Fruit fly (Drosophila melanogaster) whole organism, embryonic: Measurements from ENCODE around the gene GramD1B.
A peak's percentile ranks its signal among the peaks of the same experiment; 100 is the strongest.

Source experiments
- Awh ChIP-seq: fragments of 200-800 bp; sonication (Bioruptor generic); IDR thresholded peaks from 2 replicates; pipeline ENCODE4, ENCODE4 v1.3.6; 2022; ENCODE audit warnings: missing biosample characterization, missing genetic modification characterization
- CG10565 ChIP-seq: fragments of 200-800 bp; sonication (Bioruptor generic); optimal IDR thresholded peaks from 3 replicates; lab custom pipeline; 2016; ENCODE audit warnings: missing biosample characterization, mild to moderate bottlenecking, missing genetic modification characterization
- CG12391 ChIP-seq: fragments of 200-800 bp; sonication (Bioruptor generic); optimal IDR thresholded peaks from 3 replicates; lab custom pipeline; 2018; ENCODE audit warnings: missing biosample characterization, mild to moderate bottlenecking, missing genetic modification characterization, moderate library complexity
- CG12942 ChIP-seq: fragments of 200-800 bp; sonication (Bioruptor generic); optimal IDR thresholded peaks from 3 replicates; lab custom pipeline; 2016; ENCODE audit warnings: missing biosample characterization, missing genetic modification characterization
- CG13624 ChIP-seq: fragments of 200-800 bp; sonication (Bioruptor generic); optimal IDR thresholded peaks from 2 replicates; lab custom pipeline; 2016; ENCODE audit warnings: missing biosample characterization, missing genetic modification characterization
- CG17361 ChIP-seq: fragments of 200-800 bp; sonication (Bioruptor generic); IDR thresholded peaks from 3 replicates; pipeline ENCODE4 v1.3.6; 2022; ENCODE audit warnings: missing biosample characterization, missing genetic modification characterization
- CG18599 ChIP-seq: fragments of 200-800 bp; sonication (Bioruptor generic); optimal IDR thresholded peaks from 3 replicates; lab custom pipeline; 2017; ENCODE audit warnings: missing biosample characterization, missing genetic modification characterization, mild to moderate bottlenecking, moderate library complexity, missing genetic modification reagents
- CG2116 ChIP-seq: fragments of 200-800 bp; sonication (Bioruptor generic); optimal IDR thresholded peaks from 3 replicates; lab custom pipeline; 2018; ENCODE audit warnings: missing biosample characterization, mild to moderate bottlenecking, missing genetic modification characterization
- CG2129 ChIP-seq: fragments of 200-800 bp; sonication (Bioruptor generic); IDR thresholded peaks from 2 replicates; pipeline ENCODE4 v1.3.6; 2022; ENCODE audit warnings: missing biosample characterization, missing genetic modification characterization; ENCODE audit not compliant: partially characterized antibody
- CG30020 ChIP-seq: fragments of 200-800 bp; optimal IDR thresholded peaks from 2 replicates; lab custom pipeline; 2019; ENCODE audit warnings: missing biosample characterization, mild to moderate bottlenecking, missing genetic modification characterization, moderate library complexity
- CG3163 ChIP-seq: fragments of 200-800 bp; sonication (Bioruptor generic); optimal IDR thresholded peaks from 3 replicates; lab custom pipeline; 2016; ENCODE audit warnings: missing biosample characterization, missing genetic modification characterization
- CG32772 ChIP-seq: fragments of 200-800 bp; sonication (Bioruptor generic); IDR thresholded peaks from 2 replicates; pipeline ENCODE4 v1.3.6; 2022; ENCODE audit warnings: missing biosample characterization, missing genetic modification characterization
- CG3407 ChIP-seq: fragments of 200-800 bp; sonication (Bioruptor generic); optimal IDR thresholded peaks from 2 replicates; lab custom pipeline; 2018; ENCODE audit warnings: missing biosample characterization, mild to moderate bottlenecking, missing genetic modification characterization
- CG3726 ChIP-seq: fragments of 200-800 bp; sonication (Bioruptor generic); IDR thresholded peaks from 3 replicates; pipeline ENCODE4, ENCODE4 v1.3.6; 2022; ENCODE audit warnings: missing biosample characterization, missing genetic modification characterization
- CG3847 ChIP-seq: fragments of 200-800 bp; sonication (Bioruptor generic); IDR thresholded peaks from 2 replicates; pipeline ENCODE4 v1.3.6; 2022; ENCODE audit warnings: missing biosample characterization, missing genetic modification characterization
- CG4404 ChIP-seq: fragments of 200-800 bp; sonication (Bioruptor generic); IDR thresholded peaks from 2 replicates; pipeline ENCODE4 v1.3.6; 2022; ENCODE audit warnings: missing biosample characterization, missing genetic modification characterization
- CG5953 ChIP-seq: fragments of 200-800 bp; sonication (Bioruptor generic); IDR thresholded peaks from 2 replicates; pipeline ENCODE4 v1.3.6; 2022; ENCODE audit warnings: missing biosample characterization, missing genetic modification characterization
- CG7786 ChIP-seq: fragments of 200-800 bp; sonication (Bioruptor generic); optimal IDR thresholded peaks from 2 replicates; lab custom pipeline; 2016; ENCODE audit warnings: missing biosample characterization, missing genetic modification characterization
- CG8281 ChIP-seq: fragments of 200-800 bp; sonication (Bioruptor generic); optimal IDR thresholded peaks from 2 replicates; lab custom pipeline; 2018; ENCODE audit warnings: missing biosample characterization, mild to moderate bottlenecking, missing genetic modification characterization, moderate library complexity
- CG9817 ChIP-seq: fragments of 200-800 bp; sonication (Bioruptor generic); optimal IDR thresholded peaks from 2 replicates; lab custom pipeline; 2018; ENCODE audit warnings: missing biosample characterization, mild to moderate bottlenecking, missing genetic modification characterization, moderate library complexity
- E2f2 ChIP-seq: fragments of 200-800 bp; sonication (Bioruptor generic); IDR thresholded peaks from 2 replicates; pipeline ENCODE4 v1.3.6; 2022; ENCODE audit warnings: missing biosample characterization, missing genetic modification characterization
- Elba2 ChIP-seq: fragments of 200-800 bp; sonication (Bioruptor generic); optimal IDR thresholded peaks from 3 replicates; lab custom pipeline; 2016; ENCODE audit warnings: missing biosample characterization, missing genetic modification characterization
- Ets65A ChIP-seq: fragments of 200-800 bp; sonication (Bioruptor generic); peaks from one replicate; lab custom pipeline; 2016; ENCODE audit warnings: missing biosample characterization, missing genetic modification characterization
- Gsc ChIP-seq: fragments of 200-800 bp; sonication (Bioruptor generic); IDR thresholded peaks from 2 replicates; pipeline ENCODE4 v1.3.6; 2022; ENCODE audit warnings: missing biosample characterization, missing genetic modification characterization
- Hr51 ChIP-seq, 2 experiments: fragments of 200-800 bp; sonication (Bioruptor generic); optimal IDR thresholded peaks; 2 replicates in 1 of 2; 3 replicates in 1 of 2; lab custom pipeline; 2016 to 2018; ENCODE audit warnings: missing biosample characterization in 2 of 2, missing genetic modification characterization in 2 of 2, mild to moderate bottlenecking in 1 of 2, moderate library complexity in 1 of 2
- Lhr ChIP-seq: fragments of 200-800 bp; sonication (Bioruptor generic); optimal IDR thresholded peaks from 3 replicates; lab custom pipeline; 2017; ENCODE audit warnings: mild to moderate bottlenecking, missing biosample characterization, missing genetic modification reagents, missing genetic modification characterization
- Max ChIP-seq: fragments of 200-800 bp; sonication (Bioruptor generic); optimal IDR thresholded peaks from 2 replicates; lab custom pipeline; 2016; ENCODE audit warnings: missing biosample characterization, mild to moderate bottlenecking, missing genetic modification characterization
- NC2α ChIP-seq: fragments of 200-800 bp; sonication (Bioruptor generic); optimal IDR thresholded peaks from 2 replicates; lab custom pipeline; 2016; ENCODE audit warnings: missing biosample characterization, missing genetic modification characterization
- Six4 ChIP-seq: fragments of 200-800 bp; sonication (Bioruptor generic); optimal IDR thresholded peaks from 2 replicates; lab custom pipeline; 2016; ENCODE audit warnings: missing biosample characterization, missing genetic modification characterization
- Sox100B ChIP-seq: fragments of 200-800 bp; sonication (Bioruptor generic); optimal IDR thresholded peaks from 3 replicates; lab custom pipeline; 2018; ENCODE audit warnings: missing biosample characterization, mild to moderate bottlenecking, missing genetic modification characterization
- Sry-δ ChIP-seq: fragments of 200-800 bp; sonication (Bioruptor generic); optimal IDR thresholded peaks from 2 replicates; lab custom pipeline; 2016; ENCODE audit warnings: missing biosample characterization, missing genetic modification characterization
- Xrp1 ChIP-seq: fragments of 200-800 bp; sonication (Bioruptor generic); IDR thresholded peaks from 2 replicates; pipeline ENCODE4 v1.3.6; 2022; ENCODE audit warnings: missing biosample characterization, missing genetic modification characterization
- ara ChIP-seq: fragments of 200-800 bp; sonication (Bioruptor generic); IDR thresholded peaks from 2 replicates; pipeline ENCODE4 v1.3.6; 2022; ENCODE audit warnings: missing biosample characterization, missing genetic modification characterization
- chm ChIP-seq: fragments of 200-800 bp; sonication (Bioruptor generic); IDR thresholded peaks from 2 replicates; pipeline ENCODE4 v1.3.6; 2022; ENCODE audit warnings: missing biosample characterization, missing genetic modification characterization
- dimm ChIP-seq: fragments of 200-800 bp; sonication (Bioruptor generic); IDR thresholded peaks from 2 replicates; pipeline ENCODE4 v1.3.6; 2022; ENCODE audit warnings: missing biosample characterization, missing genetic modification characterization
- disco-r ChIP-seq: fragments of 200-800 bp; sonication (Bioruptor generic); optimal IDR thresholded peaks from 2 replicates; lab custom pipeline; 2016; ENCODE audit warnings: missing biosample characterization, missing genetic modification characterization
- fd64A ChIP-seq: fragments of 200-800 bp; sonication (Bioruptor generic); optimal IDR thresholded peaks from 3 replicates; lab custom pipeline; 2018; ENCODE audit warnings: missing biosample characterization, mild to moderate bottlenecking, missing genetic modification characterization
- grau ChIP-seq: fragments of 200-800 bp; optimal IDR thresholded peaks from 3 replicates; lab custom pipeline; 2019; ENCODE audit warnings: missing biosample characterization, mild to moderate bottlenecking, missing genetic modification characterization, moderate library complexity
- lov ChIP-seq, 2 experiments: fragments of 200-800 bp in 1 of 2; fragments of >200 bp in 1 of 2; sonication (Bioruptor generic) in 1 of 2; IDR thresholded peaks in 1 of 2; optimal IDR thresholded peaks in 1 of 2; 2 replicates in 1 of 2; 3 replicates in 1 of 2; pipeline versions ENCODE4 v1.3.6 to Lab custom; 2017 to 2022; ENCODE audit warnings: missing biosample characterization in 1 of 2, missing genetic modification characterization in 1 of 2
- odd ChIP-seq: fragments of 200-800 bp; sonication (Bioruptor generic); optimal IDR thresholded peaks from 2 replicates; lab custom pipeline; 2017; ENCODE audit warnings: missing biosample characterization, mild to moderate bottlenecking, missing genetic modification characterization
- pita ChIP-seq: fragments of 200-800 bp; sonication (Bioruptor generic); optimal IDR thresholded peaks from 2 replicates; lab custom pipeline; 2017; ENCODE audit warnings: missing biosample characterization, mild to moderate bottlenecking, missing genetic modification characterization
- pnt ChIP-seq: fragments of 200-800 bp; sonication (Bioruptor generic); optimal IDR thresholded peaks from 3 replicates; lab custom pipeline; 2016; ENCODE audit warnings: missing biosample characterization, missing genetic modification characterization
- pzg ChIP-seq: fragments of 200-800 bp; sonication (Bioruptor generic); optimal IDR thresholded peaks from 3 replicates; lab custom pipeline; 2018; ENCODE audit warnings: missing biosample characterization, mild to moderate bottlenecking, missing genetic modification characterization, moderate library complexity
- ranshi ChIP-seq: fragments of 200-800 bp; sonication (Bioruptor generic); IDR thresholded peaks from 2 replicates; pipeline ENCODE4 v1.3.6; 2022; ENCODE audit warnings: missing biosample characterization, missing genetic modification characterization
- sens ChIP-seq: fragments of 200-800 bp; sonication (Bioruptor generic); peaks from one replicate; lab custom pipeline; 2016; ENCODE audit warnings: missing biosample characterization, missing genetic modification characterization
- sens-2 ChIP-seq: fragments of 200-800 bp; sonication (Bioruptor generic); IDR thresholded peaks from 2 replicates; pipeline ENCODE4 v1.3.6; 2022; ENCODE audit warnings: missing biosample characterization, missing genetic modification characterization
- stwl ChIP-seq: fragments of 200-800 bp; sonication (Bioruptor generic); optimal IDR thresholded peaks from 3 replicates; lab custom pipeline; 2018; ENCODE audit warnings: missing biosample characterization, mild to moderate bottlenecking, missing genetic modification characterization, moderate library complexity
- trem ChIP-seq: fragments of 200-800 bp; optimal IDR thresholded peaks from 3 replicates; lab custom pipeline; 2019; ENCODE audit warnings: missing biosample characterization, mild to moderate bottlenecking, missing genetic modification characterization, moderate library complexity
- z ChIP-seq: fragments of 200-800 bp; sonication (Bioruptor generic); IDR thresholded peaks from 3 replicates; pipeline ENCODE4 v1.3.6; 2022; ENCODE audit warnings: missing biosample characterization, missing genetic modification characterization

Gene GramD1B

DNA sequence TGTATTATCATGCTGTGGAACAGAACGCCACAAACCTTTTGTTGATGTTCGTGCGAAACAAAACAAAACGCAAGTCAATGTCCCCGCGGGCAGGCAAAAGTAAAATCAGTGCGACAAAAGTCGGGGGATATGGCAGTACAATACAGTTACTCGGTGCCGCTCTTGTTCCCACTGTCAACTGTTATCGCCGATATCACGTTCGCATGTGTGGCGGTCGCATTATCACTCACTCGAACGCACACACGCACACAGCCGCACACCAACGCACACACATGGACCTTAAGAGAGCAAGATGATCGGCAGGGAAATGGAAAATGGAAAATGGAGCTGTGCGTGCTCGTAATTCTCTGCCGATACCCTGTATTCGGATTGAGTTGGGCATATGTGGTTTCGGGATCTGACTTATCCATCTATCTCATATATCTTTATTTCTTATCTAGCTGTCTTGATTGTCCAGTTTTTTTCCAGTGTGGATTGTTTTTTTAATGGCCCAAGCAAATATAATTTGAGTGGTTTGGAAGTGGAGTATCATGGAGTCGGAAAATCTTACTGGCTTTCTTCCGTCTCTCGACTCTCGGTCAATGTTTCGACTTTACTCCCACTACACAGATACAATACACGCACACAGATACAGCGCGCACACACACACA lies 34.5 kb downstream of the GramD1B start (continued):
- no peak for TF ChIP-seq Elba2
- peak in 1 of 2 experiments; percentile 15 for TF ChIP-seq Hr51 (GFP tag; optimal IDR thresholded peaks at IDR 0.05; lab: Kevin White, UChicago)
- no peak for TF ChIP-seq CG2129 (GFP tag; lab: Robert Waterston, UW)
- TF ChIP-seq Lhr (GFP tag; lab: Kevin White, UChicago), result peak; percentile 56
- no peak for TF ChIP-seq Sry-δ (GFP tag; lab: Kevin White, UChicago)
- TF ChIP-seq trem (tag; lab: Kevin White, UChicago), result peak; percentile 85
- TF ChIP-seq pita (GFP tag; lab: Kevin White, UChicago), result no peak
- TF ChIP-seq CG30020, result no peak
- peak; percentile 89 for TF ChIP-seq Six4
- TF ChIP-seq ara (GFP tag; lab: Robert Waterston, UW), result peak; percentile 88
- peak; percentile 77 for TF ChIP-seq Gsc (GFP tag; lab: Robert Waterston, UW)
- peak; percentile 44; the same call in 1 of the 2 replicates for TF ChIP-seq CG3847
- peak; percentile 42; the same call in 1 of the 2 replicates for TF ChIP-seq sens-2 (GFP tag; lab: Robert Waterston, UW)
- peak; percentile 50 for TF ChIP-seq Max (GFP tag; lab: Kevin White, UChicago)
- peak; percentile 23 for TF ChIP-seq CG10565 (GFP tag; lab: Kevin White, UChicago)
- peak; percentile 89 for TF ChIP-seq pnt (GFP tag; lab: Kevin White, UChicago)
- peak; percentile 73 for TF ChIP-seq NC2α
- TF ChIP-seq CG7786 (GFP tag; lab: Kevin White, UChicago), result peak; percentile 76
- peak; percentile 91 for TF ChIP-seq CG32772
- peak; percentile 52 for TF ChIP-seq CG4404 (GFP tag; lab: Robert Waterston, UW)
- no peak for TF ChIP-seq lov (optimal IDR thresholded peaks at IDR 0.05; lab: Kevin White, UChicago)
- TF ChIP-seq lov (GFP tag; IDR thresholded peaks at IDR 0.05; lab: Robert Waterston, UW), result peak; percentile 73; the same call in 1 of the 3 replicates
- TF ChIP-seq CG3163, result peak; percentile 79
- peak; percentile 81; the same call in 2 of the 3 replicates for TF ChIP-seq CG3726 (GFP tag; lab: Robert Waterston, UW)
- TF ChIP-seq sens (GFP tag; lab: Kevin White, UChicago), result peak; percentile 98
- peak; percentile 5 for TF ChIP-seq CG2116 (GFP tag; lab: Kevin White, UChicago)
- peak; percentile 86 for TF ChIP-seq Awh
- peak; percentile 94 for TF ChIP-seq chm (GFP tag; lab: Robert Waterston, UW)
- TF ChIP-seq CG12942 (GFP tag; lab: Kevin White, UChicago), result peak; percentile 74
- TF ChIP-seq CG17361 (GFP tag; lab: Robert Waterston, UW), result peak; percentile 88; the same call in 2 of the 3 replicates
- peak; percentile 92; the same call in 1 of the 2 replicates for TF ChIP-seq Xrp1 (GFP tag; lab: Robert Waterston, UW)
- TF ChIP-seq disco-r, result peak; percentile 65
- no peak for TF ChIP-seq pzg
- TF ChIP-seq CG18599, result peak; percentile 69
- peak; percentile 89 for TF ChIP-seq z (GFP tag; lab: Robert Waterston, UW)
- peak; percentile 24 for TF ChIP-seq odd (GFP tag; lab: Kevin White, UChicago)
- TF ChIP-seq CG13624 (GFP tag; lab: Kevin White, UChicago), result no peak
- peak; percentile 9 for TF ChIP-seq stwl (tag; lab: Kevin White, UChicago)
- peak; percentile 72 for TF ChIP-seq fd64A
- peak; percentile 68; the same call in 1 of the 2 replicates for TF ChIP-seq ranshi
- TF ChIP-seq CG9817 (tag; lab: Kevin White, UChicago), result peak; percentile 10
- peak; percentile 88 for TF ChIP-seq CG12391 (tag; lab: Kevin White, UChicago)
- TF ChIP-seq Sox100B (GFP tag; lab: Kevin White, UChicago), result peak; percentile 51
- peak; percentile 85 for TF ChIP-seq CG3407
- peak; percentile 96 for TF ChIP-seq Ets65A (GFP tag; lab: Kevin White, UChicago)
- no peak for TF ChIP-seq grau (tag; lab: Kevin White, UChicago)
- peak; percentile 38 for TF ChIP-seq CG8281
- TF ChIP-seq CG5953, result peak; percentile 67
- TF ChIP-seq E2f2 (GFP tag; lab: Robert Waterston, UW), result peak; percentile 19; the same call in 1 of the 2 replicates
- TF ChIP-seq dimm (GFP tag; lab: Robert Waterston, UW), result 0 out of 2 replicates have a peak, but pooled peaks have one; percentile 10
